Worm (Caenorhabditis elegans) whole organism, mixed stage, embryonic: ENCODE data around the gene C25F9.15.

ENCODE experiments used
- bed-3 ChIP-seq: fragments of 200-800 bp; sonication (Bioruptor generic); optimal IDR thresholded peaks from 3 replicates; lab custom pipeline; 2018; ENCODE audit warnings: mild to moderate bottlenecking, missing genetic modification characterization, moderate library complexity, missing compliant biosample characterization
- elt-1 ChIP-seq: sonication (generic microtip); optimal IDR thresholded peaks from 2 replicates; lab custom pipeline; 2017; ENCODE audit warnings: missing genetic modification characterization, mild to moderate bottlenecking, missing compliant biosample characterization, antibody characterized with exemption, moderate library complexity, borderline replicate concordance; ENCODE audit not compliant: insufficient read depth
- lin-13 ChIP-seq: fragments of 150-350 bp; optimal IDR thresholded peaks from 2 replicates; lab custom pipeline; 2014; ENCODE audit warnings: missing biosample characterization, missing genetic modification characterization
- mab-5 ChIP-seq: fragments of 150-350 bp; optimal IDR thresholded peaks from 2 replicates; lab custom pipeline; 2014; ENCODE audit warnings: missing biosample characterization, missing genetic modification characterization
- nhr-28 ChIP-seq: fragments of 150-350 bp; optimal IDR thresholded peaks from 2 replicates; lab custom pipeline; 2014; ENCODE audit warnings: missing biosample characterization, missing genetic modification characterization
- pha-4 ChIP-seq: fragments of 150-350 bp; optimal IDR thresholded peaks from 2 replicates; lab custom pipeline; 2018; ENCODE audit warnings: missing biosample characterization, missing genetic modification reagents, missing genetic modification characterization
- snpc-4 ChIP-seq: fragments of 150-350 bp; optimal IDR thresholded peaks from 2 replicates; lab custom pipeline; 2014; ENCODE audit warnings: missing biosample characterization, missing genetic modification characterization
- sptf-1 ChIP-seq: sonication (generic microtip); optimal IDR thresholded peaks from 2 replicates; lab custom pipeline; 2017; ENCODE audit warnings: mild to moderate bottlenecking, missing genetic modification characterization, moderate library complexity, missing compliant biosample characterization
- unc-62 ChIP-seq: fragments of 150-350 bp; optimal IDR thresholded peaks from 2 replicates; lab custom pipeline; 2014; ENCODE audit warnings: missing biosample characterization, missing genetic modification reagents, missing genetic modification characterization

DNA sequence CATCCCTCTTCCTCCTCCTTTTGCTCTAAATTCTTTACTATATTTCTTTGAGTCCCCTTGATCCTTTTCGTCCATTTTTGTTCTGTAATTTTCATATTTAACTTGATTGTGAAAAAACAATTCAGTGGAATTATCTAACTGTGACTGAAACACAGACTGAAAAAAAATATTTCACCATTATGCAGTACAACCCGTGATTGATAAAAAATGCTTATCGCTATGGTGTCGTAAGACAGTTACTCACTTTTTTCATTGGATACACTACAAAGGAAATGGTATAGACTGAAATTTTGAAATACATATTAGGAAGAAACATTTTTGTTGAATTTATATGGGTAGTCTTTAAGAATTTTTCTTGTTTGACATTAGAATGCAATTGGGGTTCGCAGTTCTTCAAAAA is 49.6 kb downstream of the C25F9.15 start, which contains the start of gene Y43F8B.23:
- no peak for TF ChIP-seq unc-62 (GFP tag; lab: Kevin White, UChicago)
- no peak for TF ChIP-seq pha-4 (tag; lab: Kevin White, UChicago)
- TF ChIP-seq sptf-1 = no peak
- no peak for TF ChIP-seq lin-13 (tag; lab: Kevin White, UChicago)
- no peak for TF ChIP-seq snpc-4 (tag; lab: Kevin White, UChicago)
- no peak for TF ChIP-seq bed-3 (GFP tag; lab: Kevin White, UChicago)
- no peak for TF ChIP-seq elt-1 (tag; lab: Kevin White, UChicago)
- no peak for TF ChIP-seq nhr-28 (tag; lab: Kevin White, UChicago)
- no peak for TF ChIP-seq mab-5 (tag; lab: Kevin White, UChicago)
